In the genomic region with DNA sequence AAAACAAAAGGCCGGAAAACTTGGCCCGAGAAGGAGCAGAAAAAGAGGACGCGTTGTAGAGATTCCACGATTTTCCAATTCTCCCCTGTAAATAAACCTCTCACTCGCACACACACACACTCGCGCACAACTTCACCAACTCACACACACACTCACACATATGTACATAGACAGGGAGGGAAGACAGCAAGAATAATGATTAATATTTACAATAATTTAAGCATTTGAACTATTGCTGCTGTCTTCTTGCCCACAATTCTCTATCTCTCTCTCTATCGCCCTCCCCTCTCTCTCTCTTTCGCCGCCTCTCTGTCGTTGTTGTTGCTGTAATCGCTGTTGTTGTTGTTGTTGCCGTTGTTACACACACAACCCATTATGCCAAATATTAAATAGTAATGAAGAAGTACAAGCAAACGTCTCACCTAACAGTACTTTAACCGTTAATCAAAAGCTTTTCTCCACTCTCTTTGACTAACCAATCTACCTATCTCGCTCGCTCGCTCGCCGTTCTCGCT, we compare ENCODE assay signal across 3 fruit fly cellular contexts.
TF ChIP-seq lines count a peak whose summit lies in the region.

No protein-coding gene starts in this region.

- no peak for TF ChIP-seq CTCF in whole organism, embryonic (GFP tag; optimal IDR thresholded peaks at IDR 0.05; lab: Kevin White, UChicago)

TF ChIP-seq in whole organism, adult, 20 proteins besides CTCF, POLR2A, EP300 and RAD21:
- TF ChIP-seq pad (GFP tag; optimal IDR thresholded peaks at IDR 0.05; lab: Kevin White, UChicago): peak; percentile 71
- TF ChIP-seq ovo (GFP tag; optimal IDR thresholded peaks at IDR 0.05; lab: Kevin White, UChicago): peak; percentile 87
- peak; percentile 34 for TF ChIP-seq cic (GFP tag; optimal IDR thresholded peaks at IDR 0.05; lab: Kevin White, UChicago)
- no peak for TF ChIP-seq CG33017 (tag; optimal IDR thresholded peaks at IDR 0.05; lab: Kevin White, UChicago)
- no peak for TF ChIP-seq bab1 (GFP tag; optimal IDR thresholded peaks at IDR 0.05; lab: Kevin White, UChicago)
TF ChIP-seq in whole organism, adult: peak in this region for 3.

TF ChIP-seq in whole organism, embryonic, 481 proteins besides CTCF, POLR2A, EP300 and RAD21 (continues in another document):
- no peak for TF ChIP-seq sug (tag; optimal IDR thresholded peaks at IDR 0.05; lab: Kevin White, UChicago)
- no peak for TF ChIP-seq hb (GFP tag; IDR thresholded peaks at IDR 0.05; lab: Robert Waterston, UW; ENCODE audit: partially characterized antibody)
- TF ChIP-seq CG2129 (GFP tag; IDR thresholded peaks at IDR 0.05; lab: Robert Waterston, UW; ENCODE audit: partially characterized antibody): no peak
- no peak for TF ChIP-seq BtbVII (GFP tag; optimal IDR thresholded peaks at IDR 0.05; lab: Kevin White, UChicago)
- no peak for TF ChIP-seq Vsx1 (GFP tag; optimal IDR thresholded peaks at IDR 0.05; lab: Kevin White, UChicago)
- TF ChIP-seq Hr78 (GFP tag; optimal IDR thresholded peaks at IDR 0.05; lab: Kevin White, UChicago): no peak
- TF ChIP-seq CG33557 (GFP tag; optimal IDR thresholded peaks at IDR 0.05; lab: Kevin White, UChicago): no peak
- peak; percentile 1 for TF ChIP-seq CrebB (tag; optimal IDR thresholded peaks at IDR 0.05; lab: Kevin White, UChicago)
- peak; percentile 36 for TF ChIP-seq mirr (GFP tag; optimal IDR thresholded peaks at IDR 0.05; lab: Kevin White, UChicago)
- TF ChIP-seq CG31388 (GFP tag; optimal IDR thresholded peaks at IDR 0.05; lab: Kevin White, UChicago): no peak
- no peak for TF ChIP-seq chn (GFP tag; optimal IDR thresholded peaks at IDR 0.05; lab: Kevin White, UChicago)
- no peak for TF ChIP-seq Rfx (GFP tag; IDR thresholded peaks at IDR 0.05; lab: Robert Waterston, UW)
- TF ChIP-seq Ravus (GFP tag; IDR thresholded peaks at IDR 0.05; lab: Robert Waterston, UW): no peak
- no peak for TF ChIP-seq zf30C (GFP tag; optimal IDR thresholded peaks at IDR 0.05; lab: Kevin White, UChicago)
- TF ChIP-seq trh (GFP tag; optimal IDR thresholded peaks at IDR 0.05; lab: Kevin White, UChicago): no peak
- no peak for TF ChIP-seq Dek (tag; optimal IDR thresholded peaks at IDR 0.05; lab: Kevin White, UChicago)
- no peak for TF ChIP-seq prd (optimal IDR thresholded peaks at IDR 0.05; lab: Kevin White, UChicago)
- no peak for TF ChIP-seq prd (GFP tag; IDR thresholded peaks at IDR 0.05; lab: Robert Waterston, UW)
- TF ChIP-seq CG17385 (GFP tag; optimal IDR thresholded peaks at IDR 0.05; lab: Kevin White, UChicago): no peak
- TF ChIP-seq kay (GFP tag; optimal IDR thresholded peaks at IDR 0.05; lab: Kevin White, UChicago): no peak
- TF ChIP-seq CG6689 (GFP tag; IDR thresholded peaks at IDR 0.05; lab: Robert Waterston, UW): no peak
- no peak for TF ChIP-seq CG17612 (GFP tag; IDR thresholded peaks at IDR 0.05; lab: Robert Waterston, UW)
- no peak for TF ChIP-seq D19A (tag; optimal IDR thresholded peaks at IDR 0.05; lab: Kevin White, UChicago)
- no peak for TF ChIP-seq sisA (GFP tag; IDR thresholded peaks at IDR 0.05; lab: Robert Waterston, UW)
- TF ChIP-seq CG15514 (GFP tag; optimal IDR thresholded peaks at IDR 0.05; lab: Kevin White, UChicago): no peak
- TF ChIP-seq CG34376 (GFP tag; optimal IDR thresholded peaks at IDR 0.05; lab: Kevin White, UChicago): peak; percentile 43
- no peak for TF ChIP-seq CG10462 (GFP tag; optimal IDR thresholded peaks at IDR 0.05; lab: Kevin White, UChicago)
- no peak for TF ChIP-seq CG15011 (GFP tag; optimal IDR thresholded peaks at IDR 0.05; lab: Kevin White, UChicago)
- TF ChIP-seq cwo (GFP tag; optimal IDR thresholded peaks at IDR 0.05; lab: Kevin White, UChicago): no peak
- TF ChIP-seq CG4360 (GFP tag; IDR thresholded peaks at IDR 0.05; lab: Robert Waterston, UW): peak; percentile 94
- TF ChIP-seq HmgZ (tag; optimal IDR thresholded peaks at IDR 0.05; lab: Kevin White, UChicago): peak; percentile 9
- no peak for TF ChIP-seq CG2889 (GFP tag; IDR thresholded peaks at IDR 0.05; lab: Robert Waterston, UW)
- no peak for TF ChIP-seq Xbp1 (GFP tag; optimal IDR thresholded peaks at IDR 0.05; lab: Kevin White, UChicago)
- no peak for TF ChIP-seq CG8281 (tag; optimal IDR thresholded peaks at IDR 0.05; lab: Kevin White, UChicago)
- no peak for TF ChIP-seq seq (GFP tag; IDR thresholded peaks at IDR 0.05; lab: Robert Waterston, UW)
- no peak for TF ChIP-seq Bgb (GFP tag; IDR thresholded peaks at IDR 0.05; lab: Robert Waterston, UW; ENCODE audit: partially characterized antibody)
- no peak for TF ChIP-seq Spps (tag; optimal IDR thresholded peaks at IDR 0.05; lab: Kevin White, UChicago)
- no peak for TF ChIP-seq CG6254 (GFP tag; optimal IDR thresholded peaks at IDR 0.05; lab: Kevin White, UChicago)
- TF ChIP-seq da (GFP tag; optimal IDR thresholded peaks at IDR 0.05; lab: Kevin White, UChicago): no peak
- TF ChIP-seq fd3F (GFP tag; optimal IDR thresholded peaks at IDR 0.05; lab: Kevin White, UChicago): no peak
- TF ChIP-seq Dp (GFP tag; optimal IDR thresholded peaks at IDR 0.05; lab: Kevin White, UChicago): no peak
- no peak for TF ChIP-seq jigr1 (GFP tag; IDR thresholded peaks at IDR 0.05; lab: Robert Waterston, UW)

TF ChIP-seq in whole organism, prepupa, 60 proteins besides CTCF, POLR2A, EP300 and RAD21:
- TF ChIP-seq Hr39 (GFP tag; optimal IDR thresholded peaks at IDR 0.05; lab: Kevin White, UChicago): no peak
- TF ChIP-seq fkh (GFP tag; optimal IDR thresholded peaks at IDR 0.05; lab: Kevin White, UChicago): peak; percentile 84
TF ChIP-seq in whole organism, prepupa: peak in this region for 1.
